Fruit fly (Drosophila melanogaster) whole organism, adult: ENCODE results near the gene Polr1H.

Source experiments
- CG11617 ChIP-seq: fragments of 200-800 bp; sonication (Bioruptor generic); optimal IDR thresholded peaks from 2 replicates; lab custom pipeline; 2017; ENCODE audit warnings: mild to moderate bottlenecking, missing biosample characterization, missing genetic modification reagents, missing genetic modification characterization
- CG12768 ChIP-seq: fragments of 200-800 bp; sonication (Bioruptor generic); optimal IDR thresholded peaks from 2 replicates; lab custom pipeline; 2017; ENCODE audit warnings: missing biosample characterization, missing genetic modification characterization, mild to moderate bottlenecking, moderate library complexity, missing genetic modification reagents
- CG14711 ChIP-seq: fragments of 200-800 bp; sonication (Bioruptor generic); optimal IDR thresholded peaks from 2 replicates; lab custom pipeline; 2018; ENCODE audit warnings: missing biosample characterization, mild to moderate bottlenecking, missing genetic modification characterization, moderate library complexity
- CG1620 ChIP-seq: fragments of 200-800 bp; sonication (Bioruptor generic); optimal IDR thresholded peaks from 2 replicates; lab custom pipeline; 2016; ENCODE audit warnings: missing biosample characterization, missing genetic modification characterization
- CG33017 ChIP-seq: fragments of 200-800 bp; sonication (Bioruptor generic); optimal IDR thresholded peaks from 2 replicates; lab custom pipeline; 2018; ENCODE audit warnings: missing biosample characterization, mild to moderate bottlenecking, missing genetic modification characterization, moderate library complexity
- CG5204 ChIP-seq: fragments of 200-800 bp; sonication (Bioruptor generic); optimal IDR thresholded peaks from 2 replicates; lab custom pipeline; 2016; ENCODE audit warnings: missing biosample characterization, missing genetic modification characterization
- CG7045 ChIP-seq: fragments of 200-800 bp; sonication (Bioruptor generic); optimal IDR thresholded peaks from 2 replicates; lab custom pipeline; 2017; ENCODE audit warnings: missing biosample characterization, mild to moderate bottlenecking, missing genetic modification characterization
- CG7101 ChIP-seq: fragments of 200-800 bp; sonication (Bioruptor generic); optimal IDR thresholded peaks from 2 replicates; lab custom pipeline; 2018; ENCODE audit warnings: missing biosample characterization, mild to moderate bottlenecking, missing genetic modification characterization, moderate library complexity
- Clk ChIP-seq: fragments of 200-800 bp; sonication (Bioruptor generic); optimal IDR thresholded peaks from 2 replicates; lab custom pipeline; 2017; ENCODE audit warnings: missing biosample characterization, missing genetic modification characterization
- Crg-1 ChIP-seq: fragments of 200-800 bp; sonication (Bioruptor generic); optimal IDR thresholded peaks from 2 replicates; lab custom pipeline; 2016; ENCODE audit warnings: missing biosample characterization, missing genetic modification characterization
- Hr96 ChIP-seq: fragments of 200-800 bp; sonication (Bioruptor generic); optimal IDR thresholded peaks from 2 replicates; lab custom pipeline; 2016; ENCODE audit warnings: missing biosample characterization, missing genetic modification characterization
- Mnt ChIP-seq: fragments of 200-800 bp; sonication (Bioruptor generic); optimal IDR thresholded peaks from 2 replicates; lab custom pipeline; 2016; ENCODE audit warnings: missing biosample characterization, mild to moderate bottlenecking, missing genetic modification characterization
- bab1 ChIP-seq: fragments of 200-800 bp; sonication (Bioruptor generic); optimal IDR thresholded peaks from 3 replicates; lab custom pipeline; 2019; ENCODE audit warnings: missing biosample characterization, mild to moderate bottlenecking, missing genetic modification characterization, moderate library complexity
- cic ChIP-seq: fragments of 200-800 bp; sonication (Bioruptor generic); optimal IDR thresholded peaks from 2 replicates; lab custom pipeline; 2017; ENCODE audit warnings: missing biosample characterization, mild to moderate bottlenecking, missing genetic modification characterization, moderate library complexity
- cnc ChIP-seq, 2 experiments: fragments of >200 bp; optimal IDR thresholded peaks; 2 replicates each; lab custom pipeline; 2017
- kay ChIP-seq: fragments of 200-800 bp; sonication (Bioruptor generic); peaks from one replicate; lab custom pipeline; 2016; ENCODE audit warnings: missing biosample characterization, missing genetic modification characterization, borderline replicate concordance
- ovo ChIP-seq: fragments of 200-800 bp; sonication (Bioruptor generic); optimal IDR thresholded peaks from 2 replicates; lab custom pipeline; 2016; ENCODE audit warnings: missing biosample characterization, missing genetic modification characterization
- pad ChIP-seq: fragments of 200-800 bp; sonication (Bioruptor generic); optimal IDR thresholded peaks from 3 replicates; lab custom pipeline; 2017; ENCODE audit warnings: missing biosample characterization, missing genetic modification characterization, mild to moderate bottlenecking, moderate library complexity, missing genetic modification reagents
- tj ChIP-seq: fragments of 200-800 bp; sonication (Bioruptor generic); optimal IDR thresholded peaks from 3 replicates; lab custom pipeline; 2017; ENCODE audit warnings: missing biosample characterization, mild to moderate bottlenecking, missing genetic modification characterization, moderate library complexity
- toe ChIP-seq: fragments of 200-800 bp; sonication (Bioruptor generic); optimal IDR thresholded peaks from 2 replicates; lab custom pipeline; 2016; ENCODE audit warnings: missing biosample characterization, missing genetic modification characterization

The Polr1H gene

DNA sequence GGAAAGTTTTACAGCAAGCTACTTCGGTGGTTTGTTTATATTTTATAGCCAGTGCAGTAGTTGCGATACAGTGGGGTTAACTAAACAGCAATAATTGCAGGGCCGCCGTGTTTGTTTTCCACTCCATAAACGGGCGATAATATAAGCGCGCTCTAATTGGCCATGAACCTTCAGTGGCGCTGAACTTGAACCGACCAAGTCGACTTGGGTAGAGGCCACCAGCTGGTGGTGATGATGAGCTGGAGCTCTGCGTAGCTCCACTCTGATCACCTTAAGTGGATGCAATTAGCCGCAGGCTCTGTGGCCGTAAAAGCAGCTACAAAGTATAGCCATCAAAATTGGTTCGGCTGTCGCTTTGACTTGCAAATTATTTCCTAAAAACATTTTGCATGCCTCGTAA, 2.4 kb upstream of the Polr1H start:
- TF ChIP-seq cic (GFP tag; lab: Kevin White, UChicago) = no peak
- TF ChIP-seq CG12768 (GFP tag; lab: Kevin White, UChicago) = peak; percentile 14

- TF ChIP-seq Mnt (no peak), toe (GFP tag; lab: Kevin White, UChicago) (no peak)
Measured at dm6 chr3R:21775766-21776165, 1.9 kb downstream of the Polr1H start, which contains the start of the genes GABA-B-R2 and CG6800. GABA-B-R2 (minus strand) TSS chr3R:21775840. CG6800 (plus strand) TSS chr3R:21776138.

- TF ChIP-seq Mnt (no peak), tj (GFP tag; lab: Kevin White, UChicago) (no peak), CG7101 (no peak), ovo (GFP tag; lab: Kevin White, UChicago) (no peak), bab1 (GFP tag; lab: Kevin White, UChicago) (no peak), CG1620 (GFP tag; lab: Kevin White, UChicago) (no peak), pad (GFP tag; lab: Kevin White, UChicago) (no peak), cnc (optimal IDR thresholded peaks at IDR 0.05; lab: Kevin White, UChicago) (no peak), kay (GFP tag; lab: Kevin White, UChicago) (no peak), Hr96 (no peak), CG7045 (GFP tag; lab: Kevin White, UChicago) (no peak), CG12768 (GFP tag; lab: Kevin White, UChicago) (no peak)
Measured at dm6 chr3R:21769218-21769617, 8.4 kb downstream of the Polr1H start, which contains the start of gene Burs. Burs (plus strand) TSS chr3R:21769518.

- no peak for TF ChIP-seq CG12768 (GFP tag; lab: Kevin White, UChicago)
- no peak for TF ChIP-seq ovo (GFP tag; lab: Kevin White, UChicago)
- TF ChIP-seq Clk = no peak
- no peak for TF ChIP-seq CG7045 (GFP tag; lab: Kevin White, UChicago)
- TF ChIP-seq CG7101 = no peak
- no peak for TF ChIP-seq Hr96
- no peak for TF ChIP-seq toe (GFP tag; lab: Kevin White, UChicago)
- no peak for TF ChIP-seq CG14711 (tag; lab: Kevin White, UChicago)
- TF ChIP-seq CG11617 (GFP tag; lab: Kevin White, UChicago) = no peak
- peak; percentile 56 for TF ChIP-seq kay (GFP tag; lab: Kevin White, UChicago)
- no peak for TF ChIP-seq CG1620 (GFP tag; lab: Kevin White, UChicago)
- TF ChIP-seq pad (GFP tag; lab: Kevin White, UChicago) = no peak
- TF ChIP-seq cic (GFP tag; lab: Kevin White, UChicago) = peak; percentile 5
- no peak for TF ChIP-seq tj (GFP tag; lab: Kevin White, UChicago)
- no peak for TF ChIP-seq cnc (optimal IDR thresholded peaks at IDR 0.05; lab: Kevin White, UChicago)
- TF ChIP-seq Mnt = no peak
- TF ChIP-seq Crg-1 = no peak
Measured at dm6 chr3R:21758145-21758856, 19.3 kb downstream of the Polr1H start, which contains the start of gene CG42335. CG42335 (plus strand) TSS chr3R:21758764.

dm6 chr3R:21757550-21757949, 20.1 kb downstream of the Polr1H start:
- TF ChIP-seq cic (GFP tag; lab: Kevin White, UChicago) (peak; percentile 66), Crg-1 (no peak)

dm6 chr3R:21753974-21754373, 23.7 kb downstream of the Polr1H start, which contains the start of gene CG31198:
CG31198 (plus strand) TSS chr3R:21754324.
- TF ChIP-seq tj (GFP tag; lab: Kevin White, UChicago) (no peak), cic (GFP tag; lab: Kevin White, UChicago) (peak; percentile 77), toe (GFP tag; lab: Kevin White, UChicago) (no peak), CG7045 (GFP tag; lab: Kevin White, UChicago) (no peak), Crg-1 (no peak), bab1 (GFP tag; lab: Kevin White, UChicago) (no peak), CG7101 (no peak), cnc (optimal IDR thresholded peaks at IDR 0.05; lab: Kevin White, UChicago) (peak in 1 of 2 experiments; percentile 64), CG1620 (GFP tag; lab: Kevin White, UChicago) (no peak), Clk (no peak), Hr96 (no peak), ovo (GFP tag; lab: Kevin White, UChicago) (no peak), CG12768 (GFP tag; lab: Kevin White, UChicago) (peak; percentile 12), Mnt (peak; percentile 37), CG33017 (tag; lab: Kevin White, UChicago) (no peak), CG11617 (GFP tag; lab: Kevin White, UChicago) (no peak), kay (GFP tag; lab: Kevin White, UChicago) (peak; percentile 18), CG14711 (tag; lab: Kevin White, UChicago) (no peak), pad (GFP tag; lab: Kevin White, UChicago) (no peak), CG5204 (no peak)

dm6 chr3R:21753099-21753498, 24.5 kb downstream of the Polr1H start:
- no peak for TF ChIP-seq Clk
- no peak for TF ChIP-seq pad (GFP tag; lab: Kevin White, UChicago)
- TF ChIP-seq Crg-1 = no peak
- no peak for TF ChIP-seq cic (GFP tag; lab: Kevin White, UChicago)
- peak; percentile 52 for TF ChIP-seq kay (GFP tag; lab: Kevin White, UChicago)
- TF ChIP-seq Hr96 = no peak
- no peak for TF ChIP-seq CG14711 (tag; lab: Kevin White, UChicago)
- no peak for TF ChIP-seq CG33017 (tag; lab: Kevin White, UChicago)
- TF ChIP-seq CG5204 = no peak
